Fruit fly (Drosophila melanogaster): ENCODE data around the gene TotF.

TotF gene

DNA sequence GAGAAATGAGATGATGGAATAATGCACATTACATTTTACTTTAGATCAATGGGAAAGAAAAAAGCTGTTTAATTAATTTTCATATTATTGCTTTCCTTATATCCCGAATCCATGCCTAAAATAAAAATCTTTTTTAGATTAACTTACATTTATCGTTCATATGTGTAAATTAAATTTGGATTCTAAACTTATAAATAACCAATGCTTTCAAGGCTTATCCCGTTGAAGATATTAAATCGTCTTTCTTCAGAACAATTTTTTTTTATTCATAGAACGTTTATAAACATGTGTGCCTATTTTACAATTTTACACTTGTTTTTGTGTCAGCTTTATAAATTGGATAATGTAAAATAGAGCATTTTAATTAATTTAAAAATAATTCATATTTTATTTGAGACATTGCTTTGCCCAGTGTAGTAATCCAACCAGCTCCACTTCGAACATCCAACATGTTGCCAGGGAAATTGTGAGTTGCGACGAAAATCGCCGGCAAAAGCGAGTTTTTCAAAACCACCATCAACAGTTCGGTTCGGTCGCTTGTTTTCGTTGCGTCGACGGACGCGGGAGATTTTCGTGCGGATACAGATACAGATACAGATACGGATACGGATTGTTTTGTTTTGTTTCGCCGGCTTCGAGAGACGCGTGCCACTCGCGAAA is 16.5 kb downstream of the TotF start (continued):
- peak; percentile 74 for TF ChIP-seq lz (GFP tag; optimal IDR thresholded peaks at IDR 0.05)
- TF ChIP-seq CG10669 (GFP tag; optimal IDR thresholded peaks at IDR 0.05) = peak; percentile 75
- TF ChIP-seq CG32006 (GFP tag; optimal IDR thresholded peaks at IDR 0.05) = peak; percentile 95
- peak; percentile 80 for TF ChIP-seq CG11762 (GFP tag; optimal IDR thresholded peaks at IDR 0.05; ENCODE audit: insufficient read depth)
- TF ChIP-seq Hr38 (GFP tag; optimal IDR thresholded peaks at IDR 0.05) = no peak
- peak; percentile 56 for TF ChIP-seq dac (GFP tag; optimal IDR thresholded peaks at IDR 0.05)
- TF ChIP-seq CG11294 (GFP tag; IDR thresholded peaks at IDR 0.05) = peak; percentile 21; the same call in 1 of the 2 replicates
- no peak for TF ChIP-seq fd85E (GFP tag; optimal IDR thresholded peaks at IDR 0.05)
- TF ChIP-seq fkh (GFP tag; optimal IDR thresholded peaks at IDR 0.05) = peak; percentile 28
- TF ChIP-seq acj6 (GFP tag; optimal IDR thresholded peaks at IDR 0.05) = peak; percentile 88
- TF ChIP-seq Hr4 (GFP tag; optimal IDR thresholded peaks at IDR 0.05) = peak; percentile 88
- TF ChIP-seq Ets21C (GFP tag; optimal IDR thresholded peaks at IDR 0.05) = peak; percentile 36
- peak; percentile 82 for TF ChIP-seq Ets96B (tag; optimal IDR thresholded peaks at IDR 0.05)
- TF ChIP-seq svp (GFP tag) = peak; percentile 87
- TF ChIP-seq CG8632 (GFP tag; optimal IDR thresholded peaks at IDR 0.05) = peak; percentile 85
- TF ChIP-seq CG6163 (GFP tag; IDR thresholded peaks at IDR 0.05) = peak; percentile 58; the same call in 2 of the 3 replicates
- peak; percentile 70; the same call in 2 of the 3 replicates for TF ChIP-seq eg (GFP tag; IDR thresholded peaks at IDR 0.05)
- TF ChIP-seq CG8119 (GFP tag; IDR thresholded peaks at IDR 0.05) = peak; percentile 87
- TF ChIP-seq cyc (GFP tag; optimal IDR thresholded peaks at IDR 0.05) = peak; percentile 50
- TF ChIP-seq CG3919 (GFP tag; optimal IDR thresholded peaks at IDR 0.05) = peak; percentile 78
- TF ChIP-seq Eip93F (GFP tag; optimal IDR thresholded peaks at IDR 0.05) = no peak
- TF ChIP-seq CG7368 (GFP tag; optimal IDR thresholded peaks at IDR 0.05) = peak; percentile 57
- peak; percentile 87 for TF ChIP-seq CG16779 (tag; optimal IDR thresholded peaks at IDR 0.05)
- peak; percentile 75 for TF ChIP-seq dsx (GFP tag; optimal IDR thresholded peaks at IDR 0.05; ENCODE audit: poor library complexity, severe bottlenecking)
- TF ChIP-seq ss (GFP tag; optimal IDR thresholded peaks at IDR 0.05) = peak; percentile 26 to 75

DNA sequence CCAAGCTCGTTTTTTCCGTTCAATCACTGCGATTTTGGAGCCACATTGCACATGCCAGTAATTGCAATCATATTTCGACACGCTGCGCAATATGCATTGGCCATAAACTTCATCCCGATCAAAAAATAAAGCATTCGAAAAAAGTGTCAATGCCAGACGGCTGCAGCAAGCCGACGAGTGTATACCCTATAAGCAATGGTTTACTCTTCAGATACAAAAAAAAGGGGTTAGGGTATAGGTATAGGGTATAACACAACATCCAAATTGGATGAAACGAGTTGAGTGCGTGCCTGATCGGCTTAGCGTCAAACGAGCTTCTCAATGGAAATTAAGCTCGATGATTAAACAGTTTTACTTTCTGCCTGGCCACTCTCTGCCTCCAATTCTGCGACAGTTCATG is 17.4 kb downstream of the TotF start:
- TF ChIP-seq CG8119 (GFP tag; IDR thresholded peaks at IDR 0.05) (peak; percentile 56; the same call in 1 of the 3 replicates), net (GFP tag; optimal IDR thresholded peaks at IDR 0.05) (no peak), CG11294 (GFP tag; IDR thresholded peaks at IDR 0.05) (no peak), Sox14 (GFP tag; optimal IDR thresholded peaks at IDR 0.05) (peak; percentile 4), Hr38 (GFP tag; optimal IDR thresholded peaks at IDR 0.05) (no peak), Smox (GFP tag; optimal IDR thresholded peaks at IDR 0.05) (no peak), Eip78C (GFP tag) (peak; percentile 56), acj6 (GFP tag; optimal IDR thresholded peaks at IDR 0.05) (no peak), Hr4 (GFP tag; optimal IDR thresholded peaks at IDR 0.05) (peak; percentile 57), CG32006 (GFP tag; optimal IDR thresholded peaks at IDR 0.05) (peak; percentile 38), lz (GFP tag; optimal IDR thresholded peaks at IDR 0.05) (no peak), Hr39 (GFP tag; optimal IDR thresholded peaks at IDR 0.05) (no peak), Ets21C (GFP tag; optimal IDR thresholded peaks at IDR 0.05) (no peak), fd59A (GFP tag; optimal IDR thresholded peaks at IDR 0.05) (no peak), topi (GFP tag; optimal IDR thresholded peaks at IDR 0.05) (no peak), CG3919 (GFP tag; optimal IDR thresholded peaks at IDR 0.05) (peak; percentile 33), svp (GFP tag) (no peak), CG11902 (GFP tag; optimal IDR thresholded peaks at IDR 0.05) (no peak), esn (GFP tag; optimal IDR thresholded peaks at IDR 0.05) (no peak), CG31627 (GFP tag; optimal IDR thresholded peaks at IDR 0.05) (no peak), CG10669 (GFP tag; optimal IDR thresholded peaks at IDR 0.05) (no peak), CG6163 (GFP tag; IDR thresholded peaks at IDR 0.05) (0 out of 3 replicates have a peak, but pooled peaks have one; percentile 12), salr (GFP tag; optimal IDR thresholded peaks at IDR 0.05) (no peak), pdm3 (GFP tag; optimal IDR thresholded peaks at IDR 0.05) (peak; percentile 15), Eip93F (GFP tag; optimal IDR thresholded peaks at IDR 0.05) (no peak), eg (GFP tag; IDR thresholded peaks at IDR 0.05) (0 out of 3 replicates have a peak, but pooled peaks have one; percentile 36), CG6808 (GFP tag; optimal IDR thresholded peaks at IDR 0.05) (no peak), CG16779 (tag; optimal IDR thresholded peaks at IDR 0.05) (no peak), fkh (GFP tag; optimal IDR thresholded peaks at IDR 0.05) (no peak), CG15336 (GFP tag; IDR thresholded peaks at IDR 0.05) (peak; percentile 13; the same call in 1 of the 2 replicates), OdsH (GFP tag; optimal IDR thresholded peaks at IDR 0.05) (no peak), Sox15 (GFP tag; optimal IDR thresholded peaks at IDR 0.05) (no peak), dac (GFP tag; optimal IDR thresholded peaks at IDR 0.05) (no peak), CG9139 (GFP tag; optimal IDR thresholded peaks at IDR 0.05) (no peak), achi (GFP tag; optimal IDR thresholded peaks at IDR 0.05) (no peak), Lpt (GFP tag; optimal IDR thresholded peaks at IDR 0.05) (no peak), Eip75B (GFP tag; optimal IDR thresholded peaks at IDR 0.05) (no peak), CG7368 (GFP tag; optimal IDR thresholded peaks at IDR 0.05) (no peak), dsx (GFP tag; optimal IDR thresholded peaks at IDR 0.05; ENCODE audit: poor library complexity, severe bottlenecking) (no peak), Ets96B (tag; optimal IDR thresholded peaks at IDR 0.05) (peak; percentile 9), Met (GFP tag; optimal IDR thresholded peaks at IDR 0.05) (no peak)

Data from whole organism, prepupa.